Fruit fly (Drosophila melanogaster): ENCODE measurements around the gene CG43133.

Gene CG43133

dm6 chrX:18125520-18125919, 4.5 kb downstream of the CG43133 start (continued):
- TF ChIP-seq CG11247 (GFP tag; IDR thresholded peaks at IDR 0.05) (no peak), gsb (GFP tag; IDR thresholded peaks at IDR 0.05) (no peak), Dip2 (GFP tag; IDR thresholded peaks at IDR 0.05) (no peak), CG11093 (GFP tag; IDR thresholded peaks at IDR 0.05) (no peak), Ssrp (tag; optimal IDR thresholded peaks at IDR 0.05) (no peak), CG33213 (GFP tag; optimal IDR thresholded peaks at IDR 0.05) (no peak), Fer2 (tag; optimal IDR thresholded peaks at IDR 0.05) (no peak), CG17802 (tag; optimal IDR thresholded peaks at IDR 0.05) (no peak), ro (GFP tag; IDR thresholded peaks at IDR 0.05) (no peak), bbx (GFP tag; IDR thresholded peaks at IDR 0.05; ENCODE audit: partially characterized antibody) (no peak), grau (tag; optimal IDR thresholded peaks at IDR 0.05) (peak; percentile 46), CG7786 (GFP tag; optimal IDR thresholded peaks at IDR 0.05) (no peak), CG43689 (GFP tag; IDR thresholded peaks at IDR 0.05) (no peak), Dp (GFP tag; optimal IDR thresholded peaks at IDR 0.05) (no peak), tna (GFP tag; IDR thresholded peaks at IDR 0.05; ENCODE audit: partially characterized antibody) (no peak), CG2712 (tag; optimal IDR thresholded peaks at IDR 0.05) (no peak), NC2β (GFP tag; optimal IDR thresholded peaks at IDR 0.05) (no peak), dpn (GFP tag; optimal IDR thresholded peaks at IDR 0.05) (peak in 1 of 2 experiments; percentile 16), Camta (GFP tag; optimal IDR thresholded peaks at IDR 0.05) (no peak), Sry-β (GFP tag; optimal IDR thresholded peaks at IDR 0.05) (no peak), nmo (GFP tag; optimal IDR thresholded peaks at IDR 0.05) (peak; percentile 51), Bteb2 (GFP tag; optimal IDR thresholded peaks at IDR 0.05) (no peak), Atf3 (GFP tag; optimal IDR thresholded peaks at IDR 0.05) (no peak), H2.0 (GFP tag; IDR thresholded peaks at IDR 0.05) (no peak), gem (tag; optimal IDR thresholded peaks at IDR 0.05) (peak; percentile 58), MBD-R2 (GFP tag; IDR thresholded peaks at IDR 0.05) (no peak), HLH3B (GFP tag; IDR thresholded peaks at IDR 0.05) (no peak), jumu (GFP tag; optimal IDR thresholded peaks at IDR 0.05) (no peak), hkb (optimal IDR thresholded peaks at IDR 0.05) (no peak), hkb (GFP tag; IDR thresholded peaks at IDR 0.05) (no peak), CG13894 (tag; optimal IDR thresholded peaks at IDR 0.05) (no peak), MESR4 (GFP tag; optimal IDR thresholded peaks at IDR 0.05) (no peak), CG9609 (GFP tag; optimal IDR thresholded peaks at IDR 0.05) (no peak), CG4820 (GFP tag; optimal IDR thresholded peaks at IDR 0.05) (no peak), CG15269 (tag; optimal IDR thresholded peaks at IDR 0.05) (peak; percentile 42), Eip74EF (GFP tag; optimal IDR thresholded peaks at IDR 0.05) (no peak), lov (optimal IDR thresholded peaks at IDR 0.05) (no peak), lov (GFP tag; IDR thresholded peaks at IDR 0.05) (no peak), CG8765 (GFP tag; IDR thresholded peaks at IDR 0.05) (no peak), dmrt99B (tag; optimal IDR thresholded peaks at IDR 0.05) (no peak), B-H1 (GFP tag; IDR thresholded peaks at IDR 0.05) (no peak), CG17912 (GFP tag; optimal IDR thresholded peaks at IDR 0.05) (no peak), CG14050 (GFP tag; IDR thresholded peaks at IDR 0.05) (no peak), wor (GFP tag; IDR thresholded peaks at IDR 0.05) (no peak), seq (GFP tag; IDR thresholded peaks at IDR 0.05) (no peak), so (GFP tag; IDR thresholded peaks at IDR 0.05) (no peak), onecut (GFP tag; IDR thresholded peaks at IDR 0.05) (no peak), yki (optimal IDR thresholded peaks at IDR 0.05) (no peak), Hr39 (optimal IDR thresholded peaks at IDR 0.05) (no peak), HmgD (GFP tag; optimal IDR thresholded peaks at IDR 0.05) (no peak), Lhr (GFP tag; optimal IDR thresholded peaks at IDR 0.05) (no peak), CG16863 (GFP tag; optimal IDR thresholded peaks at IDR 0.05) (no peak), ac (GFP tag; optimal IDR thresholded peaks at IDR 0.05) (no peak), mam (GFP tag; optimal IDR thresholded peaks at IDR 0.05) (peak; percentile 3)
